Fruit fly (Drosophila melanogaster): Measurements from ENCODE around the gene CG12984.

The CG12984 gene

dm6 chr3L:20981724-20982123 lies 9.7 kb upstream of the CG12984 start (continued):
- no peak for TF ChIP-seq CG8290 (GFP tag; optimal IDR thresholded peaks at IDR 0.05)
- no peak for TF ChIP-seq CG8290 (tag; optimal IDR thresholded peaks at IDR 0.05)
- TF ChIP-seq ATbp (GFP tag; optimal IDR thresholded peaks at IDR 0.05) = no peak

- TF ChIP-seq Sry-δ (GFP tag; optimal IDR thresholded peaks at IDR 0.05) = no peak
- TF ChIP-seq oc (tag; optimal IDR thresholded peaks at IDR 0.05) = peak; percentile 82
- TF ChIP-seq CG7556 (GFP tag; optimal IDR thresholded peaks at IDR 0.05) = no peak
- peak in 1 of 2 experiments; percentile 12 for TF ChIP-seq bsh (GFP tag; optimal IDR thresholded peaks at IDR 0.05)
- no peak for TF ChIP-seq Neu2 (GFP tag; optimal IDR thresholded peaks at IDR 0.05; ENCODE audit: borderline replicate concordance)
- no peak for TF ChIP-seq Oli (tag; optimal IDR thresholded peaks at IDR 0.05)
- TF ChIP-seq klu (GFP tag; IDR thresholded peaks at IDR 0.05) = no peak
- no peak for TF ChIP-seq CG2116 (GFP tag; optimal IDR thresholded peaks at IDR 0.05)
These were observed 8.9 kb upstream of the CG12984 start for dm6 chr3L:20982544-20982943.

dm6 chr3L:20983309-20983708 lies 8.2 kb upstream of the CG12984 start:
- TF ChIP-seq lola (GFP tag; optimal IDR thresholded peaks at IDR 0.05) (no peak), nmo (GFP tag; optimal IDR thresholded peaks at IDR 0.05) (no peak), kni (GFP tag; optimal IDR thresholded peaks at IDR 0.05) (no peak), CG11695 (GFP tag; IDR thresholded peaks at IDR 0.05) (no peak), CG2199 (GFP tag; IDR thresholded peaks at IDR 0.05) (no peak), CG10979 (tag; optimal IDR thresholded peaks at IDR 0.05) (no peak), fd64A (GFP tag; optimal IDR thresholded peaks at IDR 0.05) (no peak), E2f1 (GFP tag; IDR thresholded peaks at IDR 0.05) (no peak), Dbx (GFP tag; IDR thresholded peaks at IDR 0.05) (no peak), CG4820 (GFP tag; optimal IDR thresholded peaks at IDR 0.05) (no peak), CG10959 (GFP tag; IDR thresholded peaks at IDR 0.05) (no peak), Sox102F (GFP tag; optimal IDR thresholded peaks at IDR 0.05) (no peak)

- TF ChIP-seq CG11085 (GFP tag; IDR thresholded peaks at IDR 0.05) = no peak
- TF ChIP-seq E2f1 (GFP tag; IDR thresholded peaks at IDR 0.05) = no peak
- TF ChIP-seq CG17186 (GFP tag; optimal IDR thresholded peaks at IDR 0.05) = no peak
- peak; percentile 38 for TF ChIP-seq nom (GFP tag; optimal IDR thresholded peaks at IDR 0.05)
- TF ChIP-seq psq (GFP tag; optimal IDR thresholded peaks at IDR 0.05) = no peak
- no peak for TF ChIP-seq CG4360 (GFP tag; IDR thresholded peaks at IDR 0.05)
- TF ChIP-seq pfk (GFP tag; optimal IDR thresholded peaks at IDR 0.05) = no peak
- TF ChIP-seq Lpt (GFP tag; optimal IDR thresholded peaks at IDR 0.05) = no peak
- peak; percentile 98 for TF ChIP-seq CG8359 (GFP tag; optimal IDR thresholded peaks at IDR 0.05; ENCODE audit: borderline replicate concordance)
- TF ChIP-seq CG10274 (GFP tag; optimal IDR thresholded peaks at IDR 0.05) = no peak
- no peak for TF ChIP-seq Fer1 (GFP tag; optimal IDR thresholded peaks at IDR 0.05)
- TF ChIP-seq Max (GFP tag; optimal IDR thresholded peaks at IDR 0.05) = no peak
These were observed 6.9 kb upstream of the CG12984 start for dm6 chr3L:20984414-20985208.
